Fruit fly (Drosophila melanogaster): Measurements from ENCODE around the gene CG46412.

- TF ChIP-seq fru (GFP tag; optimal IDR thresholded peaks at IDR 0.05) (no peak), Sp1 (GFP tag; optimal IDR thresholded peaks at IDR 0.05) (no peak), h (GFP tag; optimal IDR thresholded peaks at IDR 0.05) (no peak), dl (GFP tag; optimal IDR thresholded peaks at IDR 0.05; ENCODE audit: insufficient read depth in 1 of 2, partially characterized antibody in 2 of 2) (no peak), CrebA (GFP tag; optimal IDR thresholded peaks at IDR 0.05; ENCODE audit: borderline replicate concordance) (no peak)
Observed at dm6 chr3L:11578211-11578673, 14.4 kb upstream of the CG46412 start, which contains the start of gene CG33270.
